Worm (Caenorhabditis elegans) whole organism, L3 larva: ENCODE measurements around the gene C18D4.4.

ENCODE experiments used
- ZK546.5 ChIP-seq: sonication (generic microtip); optimal IDR thresholded peaks from 2 replicates; lab custom pipeline; 2017; ENCODE audit warnings: missing biosample characterization, missing genetic modification characterization
- egl-27 ChIP-seq: sonication (generic microtip); optimal IDR thresholded peaks from 4 replicates; lab custom pipeline; 2017; ENCODE audit warnings: missing biosample characterization, missing genetic modification reagents, missing genetic modification characterization
- elt-3 ChIP-seq, 3 experiments: fragments of 150-350 bp in 1 of 3; sonication (generic microtip) in 2 of 3; optimal IDR thresholded peaks; 2 replicates in 2 of 3; 4 replicates in 1 of 3; lab custom pipeline; 2014 to 2017; ENCODE audit warnings: missing biosample characterization in 3 of 3, missing genetic modification characterization in 3 of 3
- fkh-10 ChIP-seq: sonication (generic microtip); optimal IDR thresholded peaks from 2 replicates; lab custom pipeline; 2017; ENCODE audit warnings: missing biosample characterization, missing genetic modification reagents, missing genetic modification characterization
- fkh-2 ChIP-seq: fragments of 150-350 bp; optimal IDR thresholded peaks from 2 replicates; lab custom pipeline; 2014; ENCODE audit warnings: missing biosample characterization, missing genetic modification reagents, missing genetic modification characterization
- nfya-1 ChIP-seq: sonication (generic microtip); optimal IDR thresholded peaks from 2 replicates; lab custom pipeline; 2017; ENCODE audit warnings: missing genetic modification characterization, mild to moderate bottlenecking, missing compliant biosample characterization, antibody characterized with exemption, moderate library complexity; ENCODE audit not compliant: insufficient read depth
- nhr-11 ChIP-seq: fragments of 150-350 bp; optimal IDR thresholded peaks from 2 replicates; lab custom pipeline; 2014; ENCODE audit warnings: missing biosample characterization, missing genetic modification characterization
- nhr-12 ChIP-seq: fragments of 150-350 bp; optimal IDR thresholded peaks from 2 replicates; lab custom pipeline; 2014; ENCODE audit warnings: missing biosample characterization, missing genetic modification characterization
- nhr-237 ChIP-seq: fragments of 150-350 bp; optimal IDR thresholded peaks from 2 replicates; lab custom pipeline; 2014; ENCODE audit warnings: missing biosample characterization, missing genetic modification characterization
- nhr-76 ChIP-seq: fragments of 150-350 bp; sonication (generic microtip); optimal IDR thresholded peaks from 5 replicates; lab custom pipeline; 2014; ENCODE audit warnings: missing biosample characterization, missing genetic modification characterization
- zag-1 ChIP-seq: fragments of 150-350 bp; optimal IDR thresholded peaks from 2 replicates; lab custom pipeline; 2014; ENCODE audit warnings: missing biosample characterization, missing genetic modification characterization

- TF ChIP-seq nhr-11 (tag; lab: Kevin White, UChicago) (no peak), nfya-1 (tag; lab: Kevin White, UChicago) (no peak), zag-1 (tag; lab: Kevin White, UChicago) (no peak), nhr-12 (no peak), elt-3 (tag; optimal IDR thresholded peaks at IDR 0.05; lab: Kevin White, UChicago) (no peak), nhr-76 (tag; lab: Kevin White, UChicago) (no peak), egl-27 (tag; lab: Kevin White, UChicago) (no peak), ZK546.5 (tag; lab: Kevin White, UChicago) (no peak), fkh-10 (GFP tag; lab: Kevin White, UChicago) (no peak), nhr-237 (tag; lab: Kevin White, UChicago) (no peak), fkh-2 (tag; lab: Kevin White, UChicago) (no peak)
Observed at ce11 chrV:17538279-17538896, 7.1 kb upstream of the C18D4.4 start, which contains the start of gene C18D4.6.
